Worm (Caenorhabditis elegans): ENCODE data around the gene F37C12.21.

Gene F37C12.21

DNA sequence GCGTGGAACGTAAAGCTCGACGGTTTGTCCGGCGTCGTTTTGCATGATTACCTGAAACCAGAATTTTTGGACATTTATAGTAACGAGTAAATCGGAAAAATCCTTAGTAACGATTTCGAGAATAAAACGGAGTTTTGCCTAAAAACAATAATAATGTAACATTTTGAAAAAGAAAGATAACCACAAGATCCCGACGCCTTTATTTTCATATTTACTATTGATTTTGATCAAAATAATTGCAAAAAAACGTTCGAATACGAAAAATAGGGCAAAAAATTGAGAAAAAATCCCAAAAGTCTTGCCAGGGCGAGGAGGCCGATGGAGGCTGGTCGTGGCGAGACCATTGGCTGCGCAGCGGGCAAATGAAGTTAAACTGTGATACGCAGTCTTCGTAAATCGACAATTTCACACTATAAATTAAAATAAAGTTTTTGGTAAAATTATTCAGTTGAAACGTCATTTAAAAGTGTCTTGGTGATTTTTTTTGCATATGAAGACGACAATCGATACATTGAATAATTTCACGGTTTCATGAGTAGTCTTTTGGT lies 1.5 kb downstream of the F37C12.21 start, which contains the start of gene rps-21 (continued):
- TF ChIP-seq rec-8 (tag; optimal IDR thresholded peaks at IDR 0.05) (no peak), B0035.1 (tag; optimal IDR thresholded peaks at IDR 0.05) (no peak), F33H1.4 (GFP tag; IDR thresholded peaks at IDR 0.05) (peak; percentile 94), nhr-90 (tag; optimal IDR thresholded peaks at IDR 0.05) (no peak), dpff-1 (tag; optimal IDR thresholded peaks at IDR 0.05) (no peak), fkh-3 (tag; optimal IDR thresholded peaks at IDR 0.05) (no peak), F52B5.7 (tag; optimal IDR thresholded peaks at IDR 0.05) (no peak), lsl-1 (GFP tag; optimal IDR thresholded peaks at IDR 0.05) (peak; percentile 21), mes-4 (tag; optimal IDR thresholded peaks at IDR 0.05) (no peak), F39B2.1 (GFP tag; IDR thresholded peaks at IDR 0.05) (no peak), xnd-1 (tag; optimal IDR thresholded peaks at IDR 0.05) (no peak), Y56A3A.18 (GFP tag; IDR thresholded peaks at IDR 0.05) (no peak), ceh-91 (GFP tag; IDR thresholded peaks at IDR 0.05) (peak; percentile 21; the same call in 1 of the 2 replicates), nfya-1 (tag; optimal IDR thresholded peaks at IDR 0.05; ENCODE audit: borderline replicate concordance, insufficient read depth) (no peak), nfyb-1 (GFP tag; IDR thresholded peaks at IDR 0.05) (peak; percentile 30; the same call in 1 of the 2 replicates), bed-2 (GFP tag; IDR thresholded peaks at IDR 0.05) (no peak), F37B4.10 (GFP tag; IDR thresholded peaks at IDR 0.05) (no peak), lin-35 (GFP tag; optimal IDR thresholded peaks at IDR 0.05) (peak in 1 of 3 experiments; percentile 74), let-526 (GFP tag; IDR thresholded peaks at IDR 0.05) (no peak), ztf-26 (tag; optimal IDR thresholded peaks at IDR 0.05) (no peak), unc-62 (GFP tag; optimal IDR thresholded peaks at IDR 0.05) (no peak), Y67H2A.10 (GFP tag; conservative IDR thresholded peaks at IDR 0.05) (no peak), tlf-1 (GFP tag; optimal IDR thresholded peaks at IDR 0.05) (no peak), hlh-26 (GFP tag; conservative IDR thresholded peaks at IDR 0.05) (no peak), nhr-27 (tag; optimal IDR thresholded peaks at IDR 0.05) (no peak), madf-6 (GFP tag; IDR thresholded peaks at IDR 0.05) (peak; percentile 59), lag-1 (GFP tag; IDR thresholded peaks at IDR 0.05) (no peak), F57C9.4 (tag; optimal IDR thresholded peaks at IDR 0.05) (no peak), Y79H2A.3 (GFP tag; conservative IDR thresholded peaks at IDR 0.05) (no peak), mxl-1 (tag; optimal IDR thresholded peaks at IDR 0.05) (no peak), ekl-4 (GFP tag; IDR thresholded peaks at IDR 0.05) (0 out of 2 replicates have a peak, but pooled peaks have one; percentile 23), ceh-79 (tag; optimal IDR thresholded peaks at IDR 0.05) (no peak), pbrm-1 (GFP tag; IDR thresholded peaks at IDR 0.05) (peak; percentile 77), lin-40 (tag; optimal IDR thresholded peaks at IDR 0.05) (peak; percentile 49), egl-18 (GFP tag; IDR thresholded peaks at IDR 0.05) (no peak), attf-6 (GFP tag; IDR thresholded peaks at IDR 0.05) (no peak), lin-26 (GFP tag; IDR thresholded peaks at IDR 0.05) (no peak)

DNA sequence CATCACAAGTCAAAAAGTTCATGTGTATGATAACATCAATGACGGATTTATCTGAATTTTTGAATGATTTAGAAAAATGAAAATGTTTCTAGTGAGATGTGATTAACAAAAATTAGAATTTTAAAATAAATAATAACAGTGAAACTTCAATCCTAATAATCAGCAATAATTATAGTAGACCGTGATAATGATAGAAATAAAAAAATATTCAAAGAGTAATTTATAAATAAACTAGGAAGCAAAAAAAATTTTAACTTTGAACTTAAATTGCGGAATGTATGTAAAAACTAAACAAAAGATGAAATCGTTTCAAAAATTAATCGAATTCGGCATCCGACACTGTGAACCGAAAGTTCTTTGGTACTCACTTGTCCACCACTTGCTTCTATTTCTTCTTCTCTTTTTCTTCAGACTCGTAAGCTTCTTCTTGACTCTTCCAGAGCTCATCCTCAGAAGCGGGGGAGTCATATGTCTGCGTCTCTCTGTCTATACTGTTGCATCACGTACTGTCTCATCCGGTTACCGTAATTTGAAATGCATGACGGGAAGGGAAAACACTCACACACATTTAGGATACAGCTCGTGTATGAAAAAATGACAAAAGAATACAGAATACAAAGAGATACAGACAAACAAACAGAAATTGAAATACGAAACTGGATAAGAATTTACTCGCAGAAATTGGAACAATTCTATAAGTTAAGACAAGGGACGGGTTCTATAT lies 4.9 kb downstream of the F37C12.21 start, which contains the start of gene mec-14:
Gene mec-14, minus strand, starts transcription at position 51 of the 724 bp plus-strand sequence.
- TF ChIP-seq hmg-1.2 (GFP tag; IDR thresholded peaks at IDR 0.05) (peak; percentile 54; the same call in 1 of the 2 replicates), xnd-1 (tag; optimal IDR thresholded peaks at IDR 0.05) (no peak), lsy-27 (tag; optimal IDR thresholded peaks at IDR 0.05; ENCODE audit: borderline replicate concordance, insufficient read depth) (no peak)

Data from whole organism, young adult.